Fruit fly (Drosophila melanogaster): ENCODE results near the gene Eip74EF.

Eip74EF gene

dm6 chr3L:17604891-17605290, 14.2 kb downstream of the Eip74EF start:
- TF ChIP-seq CG10348 (GFP tag; IDR thresholded peaks at IDR 0.05) (no peak), CG8301 (tag; optimal IDR thresholded peaks at IDR 0.05) (no peak), CG32121 (GFP tag; IDR thresholded peaks at IDR 0.05) (no peak), Pif1B (GFP tag; optimal IDR thresholded peaks at IDR 0.05) (no peak), Snoo (tag; optimal IDR thresholded peaks at IDR 0.05) (no peak), CG8159 (tag; optimal IDR thresholded peaks at IDR 0.05) (no peak), gl (tag; optimal IDR thresholded peaks at IDR 0.05) (no peak), CG34367 (tag; optimal IDR thresholded peaks at IDR 0.05) (no peak), CG17806 (tag; optimal IDR thresholded peaks at IDR 0.05) (no peak), Ets98B (GFP tag; IDR thresholded peaks at IDR 0.05) (no peak), CG15710 (tag; optimal IDR thresholded peaks at IDR 0.05) (no peak), CG13204 (GFP tag; optimal IDR thresholded peaks at IDR 0.05) (no peak), fd96Ca (GFP tag; IDR thresholded peaks at IDR 0.05) (no peak), CG12605 (GFP tag; IDR thresholded peaks at IDR 0.05) (no peak), D1 (tag; optimal IDR thresholded peaks at IDR 0.05) (no peak), CG4496 (GFP tag; IDR thresholded peaks at IDR 0.05) (no peak), CG9948 (tag; optimal IDR thresholded peaks at IDR 0.05) (no peak), Pif1A (GFP tag; optimal IDR thresholded peaks at IDR 0.05) (no peak)

dm6 chr3L:17603528-17604414, 15.4 kb downstream of the Eip74EF start:
- TF ChIP-seq Pif1B (GFP tag; optimal IDR thresholded peaks at IDR 0.05) (no peak), CG14655 (GFP tag; optimal IDR thresholded peaks at IDR 0.05) (peak; percentile 25), D1 (tag; optimal IDR thresholded peaks at IDR 0.05) (no peak), Ets98B (GFP tag; IDR thresholded peaks at IDR 0.05) (peak; percentile 21), CG10348 (GFP tag; IDR thresholded peaks at IDR 0.05) (no peak), CG13204 (GFP tag; optimal IDR thresholded peaks at IDR 0.05) (no peak), CG32121 (GFP tag; IDR thresholded peaks at IDR 0.05) (peak; percentile 60), CG17806 (tag; optimal IDR thresholded peaks at IDR 0.05) (peak; percentile 6), CG8159 (tag; optimal IDR thresholded peaks at IDR 0.05) (no peak), CG34367 (tag; optimal IDR thresholded peaks at IDR 0.05) (no peak), Snoo (tag; optimal IDR thresholded peaks at IDR 0.05) (no peak), CG8301 (tag; optimal IDR thresholded peaks at IDR 0.05) (no peak), rn (GFP tag; IDR thresholded peaks at IDR 0.05) (no peak), gl (tag; optimal IDR thresholded peaks at IDR 0.05) (no peak), fd96Ca (GFP tag; IDR thresholded peaks at IDR 0.05) (peak; percentile 43; the same call in 1 of the 3 replicates), Pif1A (GFP tag; optimal IDR thresholded peaks at IDR 0.05) (no peak), CG4496 (GFP tag; IDR thresholded peaks at IDR 0.05) (peak; percentile 15; the same call in 2 of the 3 replicates), EcR (GFP tag; optimal IDR thresholded peaks at IDR 0.05) (no peak), CG12605 (GFP tag; IDR thresholded peaks at IDR 0.05) (no peak), CG9948 (tag; optimal IDR thresholded peaks at IDR 0.05) (no peak), CG15710 (tag; optimal IDR thresholded peaks at IDR 0.05) (peak; percentile 32)

- TF ChIP-seq CG8301 (tag; optimal IDR thresholded peaks at IDR 0.05): peak; percentile 25
- no peak for TF ChIP-seq gl (tag; optimal IDR thresholded peaks at IDR 0.05)
- peak; percentile 47 for TF ChIP-seq CG8159 (tag; optimal IDR thresholded peaks at IDR 0.05)
These were observed 22.2 kb downstream of the Eip74EF start for dm6 chr3L:17596897-17597296.

dm6 chr3L:17595810-17596561, 23.1 kb downstream of the Eip74EF start:
- no peak for TF ChIP-seq CG15710 (tag; optimal IDR thresholded peaks at IDR 0.05)
- TF ChIP-seq CG9948 (tag; optimal IDR thresholded peaks at IDR 0.05): no peak
- no peak for TF ChIP-seq CG32121 (GFP tag; IDR thresholded peaks at IDR 0.05)
- peak; percentile 53 for TF ChIP-seq CG13204 (GFP tag; optimal IDR thresholded peaks at IDR 0.05)
- TF ChIP-seq CG10348 (GFP tag; IDR thresholded peaks at IDR 0.05): no peak
- TF ChIP-seq CG8159 (tag; optimal IDR thresholded peaks at IDR 0.05): no peak
- peak; percentile 32 for TF ChIP-seq EcR (GFP tag; optimal IDR thresholded peaks at IDR 0.05)
- TF ChIP-seq Ets98B (GFP tag; IDR thresholded peaks at IDR 0.05): no peak
- TF ChIP-seq Pif1B (GFP tag; optimal IDR thresholded peaks at IDR 0.05): no peak

- TF ChIP-seq CG8301 (tag; optimal IDR thresholded peaks at IDR 0.05): no peak
- TF ChIP-seq EcR (GFP tag; optimal IDR thresholded peaks at IDR 0.05): no peak
- no peak for TF ChIP-seq gl (tag; optimal IDR thresholded peaks at IDR 0.05)
- no peak for TF ChIP-seq CG14655 (GFP tag; optimal IDR thresholded peaks at IDR 0.05)
- TF ChIP-seq Pif1B (GFP tag; optimal IDR thresholded peaks at IDR 0.05): no peak
- TF ChIP-seq Pif1A (GFP tag; optimal IDR thresholded peaks at IDR 0.05): no peak
- TF ChIP-seq CG32121 (GFP tag; IDR thresholded peaks at IDR 0.05): peak; percentile 65
- TF ChIP-seq CG13204 (GFP tag; optimal IDR thresholded peaks at IDR 0.05): peak; percentile 34
- TF ChIP-seq CG12605 (GFP tag; IDR thresholded peaks at IDR 0.05): no peak
- TF ChIP-seq fd96Ca (GFP tag; IDR thresholded peaks at IDR 0.05): peak; percentile 52; the same call in 1 of the 3 replicates
- peak; percentile 27; the same call in 1 of the 2 replicates for TF ChIP-seq Ets98B (GFP tag; IDR thresholded peaks at IDR 0.05)
- TF ChIP-seq CG9948 (tag; optimal IDR thresholded peaks at IDR 0.05): no peak
- no peak for TF ChIP-seq rn (GFP tag; IDR thresholded peaks at IDR 0.05)
- TF ChIP-seq CG17806 (tag; optimal IDR thresholded peaks at IDR 0.05): no peak
- TF ChIP-seq CG34367 (tag; optimal IDR thresholded peaks at IDR 0.05): no peak
- TF ChIP-seq Snoo (tag; optimal IDR thresholded peaks at IDR 0.05): no peak
- TF ChIP-seq CG10348 (GFP tag; IDR thresholded peaks at IDR 0.05): no peak
- no peak for TF ChIP-seq D1 (tag; optimal IDR thresholded peaks at IDR 0.05)
- TF ChIP-seq CG4496 (GFP tag; IDR thresholded peaks at IDR 0.05): 0 out of 3 replicates have a peak, but pooled peaks have one; percentile 31
These were observed 26.0 kb downstream of the Eip74EF start for dm6 chr3L:17593174-17593573.
